Fruit fly (Drosophila melanogaster) whole organism, embryonic: ENCODE results near the gene ppk11.

Experiments
- Abd-B ChIP-seq: fragments of 200-800 bp; sonication (Bioruptor generic); optimal IDR thresholded peaks from 2 replicates; lab custom pipeline; 2018; ENCODE audit warnings: missing biosample characterization, mild to moderate bottlenecking, missing genetic modification characterization, moderate library complexity
- Aef1 ChIP-seq: fragments of 200-800 bp; sonication (Bioruptor generic); IDR thresholded peaks from 3 replicates; pipeline ENCODE4 v1.3.6; 2022; ENCODE audit warnings: missing biosample characterization, missing genetic modification characterization
- Antp ChIP-seq: fragments of 200-800 bp; sonication (Bioruptor generic); optimal IDR thresholded peaks from 3 replicates; lab custom pipeline; 2016; ENCODE audit warnings: missing biosample characterization, missing genetic modification characterization
- Bgb ChIP-seq: fragments of 200-800 bp; sonication (Bioruptor generic); IDR thresholded peaks from 2 replicates; pipeline ENCODE4 v1.3.6; 2022; ENCODE audit warnings: missing biosample characterization, missing genetic modification characterization; ENCODE audit not compliant: partially characterized antibody
- CG12236 ChIP-seq: fragments of 200-800 bp; sonication (Bioruptor generic); optimal IDR thresholded peaks from 2 replicates; lab custom pipeline; 2016; ENCODE audit warnings: missing biosample characterization, missing genetic modification characterization
- CG14014 ChIP-seq: fragments of 200-800 bp; sonication (Bioruptor generic); IDR thresholded peaks from 2 replicates; pipeline ENCODE4 v1.3.6; 2022; ENCODE audit warnings: missing biosample characterization, missing genetic modification characterization
- CG15514 ChIP-seq: fragments of 200-800 bp; sonication (Bioruptor generic); optimal IDR thresholded peaks from 3 replicates; lab custom pipeline; 2017; ENCODE audit warnings: missing biosample characterization, missing genetic modification characterization, mild to moderate bottlenecking, moderate library complexity, missing genetic modification reagents
- CG16863 ChIP-seq: fragments of 200-800 bp; sonication (Bioruptor generic); optimal IDR thresholded peaks from 3 replicates; lab custom pipeline; 2016; ENCODE audit warnings: missing biosample characterization, missing genetic modification characterization
- CG17829 ChIP-seq: fragments of 200-800 bp; optimal IDR thresholded peaks from 2 replicates; lab custom pipeline; 2019; ENCODE audit warnings: missing biosample characterization, mild to moderate bottlenecking, missing genetic modification characterization, moderate library complexity
- CG18599 ChIP-seq: fragments of 200-800 bp; sonication (Bioruptor generic); optimal IDR thresholded peaks from 3 replicates; lab custom pipeline; 2017; ENCODE audit warnings: missing biosample characterization, missing genetic modification characterization, mild to moderate bottlenecking, moderate library complexity, missing genetic modification reagents
- CG2678 ChIP-seq: fragments of 200-800 bp; sonication (Bioruptor generic); optimal IDR thresholded peaks from 3 replicates; lab custom pipeline; 2019; ENCODE audit warnings: missing biosample characterization, mild to moderate bottlenecking, missing genetic modification characterization, moderate library complexity
- CG30020 ChIP-seq: fragments of 200-800 bp; optimal IDR thresholded peaks from 2 replicates; lab custom pipeline; 2019; ENCODE audit warnings: missing biosample characterization, mild to moderate bottlenecking, missing genetic modification characterization, moderate library complexity
- CG30403 ChIP-seq: fragments of 200-800 bp; sonication (Bioruptor generic); optimal IDR thresholded peaks from 3 replicates; lab custom pipeline; 2016; ENCODE audit warnings: missing biosample characterization, missing genetic modification characterization
- CG3726 ChIP-seq: fragments of 200-800 bp; sonication (Bioruptor generic); IDR thresholded peaks from 3 replicates; pipeline ENCODE4, ENCODE4 v1.3.6; 2022; ENCODE audit warnings: missing biosample characterization, missing genetic modification characterization
- CG43689 ChIP-seq: fragments of 200-800 bp; sonication (Bioruptor generic); IDR thresholded peaks from 2 replicates; pipeline ENCODE4 v1.3.6; 2022; ENCODE audit warnings: missing biosample characterization, missing genetic modification characterization
- CG6683 ChIP-seq: fragments of 200-800 bp; sonication (Bioruptor generic); optimal IDR thresholded peaks from 2 replicates; lab custom pipeline; 2017; ENCODE audit warnings: missing biosample characterization, mild to moderate bottlenecking, missing genetic modification characterization, missing genetic modification reagents
- CG8388 ChIP-seq: fragments of 200-800 bp; sonication (Bioruptor generic); optimal IDR thresholded peaks from 2 replicates; lab custom pipeline; 2019; ENCODE audit warnings: missing biosample characterization, mild to moderate bottlenecking, missing genetic modification characterization, moderate library complexity
- CG9932 ChIP-seq: fragments of 200-800 bp; sonication (Bioruptor generic); IDR thresholded peaks from 2 replicates; pipeline ENCODE4 v1.3.6; 2022; ENCODE audit warnings: missing biosample characterization, missing genetic modification characterization
- Camta ChIP-seq: fragments of 200-800 bp; sonication (Bioruptor generic); optimal IDR thresholded peaks from 2 replicates; lab custom pipeline; 2016; ENCODE audit warnings: missing biosample characterization, missing genetic modification characterization
- Dll ChIP-seq: fragments of 200-800 bp; sonication (Bioruptor generic); IDR thresholded peaks from 4 replicates; pipeline ENCODE4 v1.3.6; 2022; ENCODE audit warnings: missing biosample characterization, missing genetic modification characterization; ENCODE audit not compliant: partially characterized antibody
- Lim3 ChIP-seq: fragments of 200-800 bp; sonication (Bioruptor generic); IDR thresholded peaks from 2 replicates; pipeline ENCODE4 v1.3.6; 2022; ENCODE audit warnings: missing biosample characterization, missing genetic modification characterization
- MBD-R2 ChIP-seq: fragments of 200-800 bp; sonication (Bioruptor generic); IDR thresholded peaks from 2 replicates; pipeline ENCODE4 v1.3.6; 2022; ENCODE audit warnings: missing biosample characterization, missing genetic modification characterization
- NC2α ChIP-seq: fragments of 200-800 bp; sonication (Bioruptor generic); optimal IDR thresholded peaks from 2 replicates; lab custom pipeline; 2016; ENCODE audit warnings: missing biosample characterization, missing genetic modification characterization
- NfI ChIP-seq: fragments of 200-800 bp; sonication (Bioruptor generic); optimal IDR thresholded peaks from 3 replicates; lab custom pipeline; 2018; ENCODE audit warnings: missing biosample characterization, mild to moderate bottlenecking, missing genetic modification characterization, moderate library complexity
- Oli ChIP-seq: fragments of 200-800 bp; sonication (Bioruptor generic); optimal IDR thresholded peaks from 2 replicates; lab custom pipeline; 2018; ENCODE audit warnings: missing biosample characterization, mild to moderate bottlenecking, missing genetic modification characterization, moderate library complexity
- Ptx1 ChIP-seq: fragments of 200-800 bp; sonication (Bioruptor generic); IDR thresholded peaks from 2 replicates; pipeline ENCODE4 v1.3.6; 2022; ENCODE audit warnings: missing biosample characterization, missing genetic modification characterization
- Tbp ChIP-seq: fragments of >200 bp; optimal IDR thresholded peaks from 2 replicates; lab custom pipeline; 2018; ENCODE audit warnings: missing biosample characterization, missing genetic modification characterization
- Xbp1 ChIP-seq: fragments of 200-800 bp; sonication (Bioruptor generic); optimal IDR thresholded peaks from 3 replicates; lab custom pipeline; 2016; ENCODE audit warnings: missing biosample characterization, mild to moderate bottlenecking, missing genetic modification characterization
- br ChIP-seq: fragments of >200 bp; optimal IDR thresholded peaks from 2 replicates; lab custom pipeline; 2017
- cato ChIP-seq: fragments of 200-800 bp; sonication (Bioruptor generic); optimal IDR thresholded peaks from 2 replicates; lab custom pipeline; 2016; ENCODE audit warnings: missing biosample characterization, missing genetic modification characterization, borderline replicate concordance
- da ChIP-seq: fragments of 200-800 bp; sonication (Bioruptor generic); optimal IDR thresholded peaks from 2 replicates; lab custom pipeline; 2016; ENCODE audit warnings: missing biosample characterization, missing genetic modification characterization
- dimm ChIP-seq: fragments of 200-800 bp; sonication (Bioruptor generic); IDR thresholded peaks from 2 replicates; pipeline ENCODE4 v1.3.6; 2022; ENCODE audit warnings: missing biosample characterization, missing genetic modification characterization
- dpn ChIP-seq, 2 experiments: fragments of 200-800 bp; sonication (Bioruptor generic); optimal IDR thresholded peaks; 3 replicates each; lab custom pipeline; 2016; ENCODE audit warnings: missing biosample characterization in 2 of 2, missing genetic modification characterization in 2 of 2
- emc ChIP-seq: fragments of 200-800 bp; sonication (Bioruptor generic); optimal IDR thresholded peaks from 2 replicates; lab custom pipeline; 2016; ENCODE audit warnings: missing biosample characterization, missing genetic modification characterization
- exex ChIP-seq: fragments of 200-800 bp; sonication (Bioruptor generic); optimal IDR thresholded peaks from 4 replicates; lab custom pipeline; 2018; ENCODE audit warnings: missing biosample characterization, mild to moderate bottlenecking, missing genetic modification characterization, moderate library complexity
- gcm2 ChIP-seq: fragments of 200-800 bp; sonication (Bioruptor generic); optimal IDR thresholded peaks from 2 replicates; lab custom pipeline; 2016; ENCODE audit warnings: missing biosample characterization, missing genetic modification characterization
- gfzf ChIP-seq: fragments of 200-800 bp; sonication (Bioruptor generic); optimal IDR thresholded peaks from 2 replicates; lab custom pipeline; 2016; ENCODE audit warnings: missing biosample characterization, mild to moderate bottlenecking, missing genetic modification characterization, moderate library complexity
- gsb-n ChIP-seq: fragments of 200-800 bp; sonication (Bioruptor generic); optimal IDR thresholded peaks from 3 replicates; lab custom pipeline; 2018; ENCODE audit warnings: missing biosample characterization, mild to moderate bottlenecking, missing genetic modification characterization
- h ChIP-seq: fragments of >200 bp; optimal IDR thresholded peaks from 2 replicates; lab custom pipeline; 2017
- kah ChIP-seq: fragments of 200-800 bp; sonication (Bioruptor generic); optimal IDR thresholded peaks from 2 replicates; lab custom pipeline; 2018; ENCODE audit warnings: missing biosample characterization, mild to moderate bottlenecking, missing genetic modification characterization
- kay ChIP-seq: fragments of 200-800 bp; sonication (Bioruptor generic); optimal IDR thresholded peaks from 2 replicates; lab custom pipeline; 2016; ENCODE audit warnings: missing biosample characterization, missing genetic modification characterization
- lilli ChIP-seq: fragments of 200-800 bp; sonication (Bioruptor generic); optimal IDR thresholded peaks from 3 replicates; lab custom pipeline; 2016; ENCODE audit warnings: missing biosample characterization, missing genetic modification characterization
- mld ChIP-seq: fragments of 200-800 bp; sonication (Bioruptor generic); IDR thresholded peaks from 3 replicates; pipeline ENCODE4 v1.3.6; 2022; ENCODE audit warnings: missing biosample characterization, missing genetic modification characterization; ENCODE audit not compliant: partially characterized antibody
- org-1 ChIP-seq: fragments of 200-800 bp; sonication (Bioruptor generic); optimal IDR thresholded peaks from 2 replicates; lab custom pipeline; 2017; ENCODE audit warnings: missing biosample characterization, missing genetic modification characterization
- peb ChIP-seq: fragments of 200-800 bp; sonication (Bioruptor generic); IDR thresholded peaks from 2 replicates; pipeline ENCODE4 v1.3.6; 2022; ENCODE audit warnings: missing biosample characterization, missing genetic modification characterization
- pfk ChIP-seq: fragments of 200-800 bp; sonication (Bioruptor generic); optimal IDR thresholded peaks from 2 replicates; lab custom pipeline; 2018; ENCODE audit warnings: missing biosample characterization, mild to moderate bottlenecking, missing genetic modification characterization, moderate library complexity
- repo ChIP-seq: fragments of 200-800 bp; sonication (Bioruptor generic); optimal IDR thresholded peaks from 2 replicates; lab custom pipeline; 2016; ENCODE audit warnings: missing biosample characterization, missing genetic modification characterization
- rib ChIP-seq: fragments of 200-800 bp; sonication (Bioruptor generic); IDR thresholded peaks from 2 replicates; pipeline ENCODE4 v1.3.6; 2022; ENCODE audit warnings: missing biosample characterization, missing genetic modification characterization
- row ChIP-seq: fragments of 200-800 bp; sonication (Bioruptor generic); IDR thresholded peaks from 3 replicates; pipeline ENCODE4 v1.3.6; 2022; ENCODE audit warnings: missing biosample characterization, missing genetic modification characterization
- schlank ChIP-seq: fragments of 200-800 bp; sonication (Bioruptor generic); optimal IDR thresholded peaks from 2 replicates; lab custom pipeline; 2018; ENCODE audit warnings: missing biosample characterization, mild to moderate bottlenecking, missing genetic modification characterization
- shn ChIP-seq: fragments of 200-800 bp; sonication (Bioruptor generic); optimal IDR thresholded peaks from 3 replicates; lab custom pipeline; 2016; ENCODE audit warnings: missing biosample characterization, missing genetic modification characterization
- unpg ChIP-seq: fragments of 200-800 bp; sonication (Bioruptor generic); optimal IDR thresholded peaks from 3 replicates; lab custom pipeline; 2018; ENCODE audit warnings: missing biosample characterization, mild to moderate bottlenecking, missing genetic modification characterization, moderate library complexity

ppk11 gene

DNA sequence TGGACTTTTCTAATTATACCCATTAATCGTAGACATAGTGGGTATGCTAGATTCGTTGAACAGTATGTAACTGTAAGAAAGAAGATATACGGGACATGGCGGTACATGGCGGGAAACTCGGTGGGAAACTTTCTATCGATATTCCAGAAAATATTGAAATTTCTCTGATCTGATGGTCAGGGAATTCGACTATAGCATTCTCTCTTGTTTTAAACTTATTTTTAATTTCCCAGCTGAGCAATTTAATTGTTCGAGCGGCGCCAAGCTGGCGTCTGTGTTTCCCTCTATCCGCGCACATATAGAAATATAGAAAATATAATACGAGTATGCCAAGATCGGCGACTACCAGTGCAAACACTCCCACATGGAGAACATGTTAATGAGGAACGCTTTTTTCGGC, 4.3 kb upstream of the ppk11 start (continued):
- TF ChIP-seq CG30020 (tag; lab: Kevin White, UChicago) (no peak), Oli (peak; percentile 1), schlank (tag; lab: Kevin White, UChicago) (no peak), Lim3 (GFP tag; lab: Robert Waterston, UW) (no peak), mld (GFP tag; lab: Robert Waterston, UW) (no peak), Aef1 (GFP tag; lab: Robert Waterston, UW) (no peak), lilli (GFP tag; lab: Kevin White, UChicago) (peak; percentile 32), Camta (GFP tag; lab: Kevin White, UChicago) (no peak), gcm2 (GFP tag; lab: Kevin White, UChicago) (no peak), NfI (GFP tag; lab: Kevin White, UChicago) (no peak), cato (GFP tag; lab: Kevin White, UChicago) (no peak), CG15514 (GFP tag; lab: Kevin White, UChicago) (no peak), shn (GFP tag; lab: Kevin White, UChicago) (peak; percentile 29), CG6683 (GFP tag; lab: Kevin White, UChicago) (no peak), CG2678 (tag; lab: Kevin White, UChicago) (peak; percentile 52), CG43689 (GFP tag; lab: Robert Waterston, UW) (no peak), Tbp (GFP tag; lab: Kevin White, UChicago) (no peak), NC2α (GFP tag; lab: Kevin White, UChicago) (no peak), repo (GFP tag; lab: Kevin White, UChicago) (no peak), CG18599 (peak; percentile 55), dimm (no peak), Xbp1 (peak; percentile 29), Antp (GFP tag; lab: Kevin White, UChicago) (no peak), CG9932 (peak; percentile 55; the same call in 1 of the 2 replicates), row (GFP tag; lab: Robert Waterston, UW) (peak; percentile 48; the same call in 2 of the 3 replicates), exex (tag; lab: Kevin White, UChicago) (no peak), Bgb (no peak), h (lab: Kevin White, UChicago) (no peak), CG12236 (GFP tag; lab: Kevin White, UChicago) (no peak), gsb-n (no peak), CG8388 (peak; percentile 5), MBD-R2 (GFP tag; lab: Robert Waterston, UW) (no peak), CG17829 (no peak), rib (GFP tag; lab: Robert Waterston, UW) (no peak), pfk (GFP tag; lab: Kevin White, UChicago) (no peak), CG30403 (peak; percentile 41), dpn (GFP tag; optimal IDR thresholded peaks at IDR 0.05; lab: Kevin White, UChicago) (peak in 1 of 2 experiments; percentile 28), CG14014 (no peak), da (GFP tag; lab: Kevin White, UChicago) (no peak), kah (no peak), org-1 (GFP tag; lab: Kevin White, UChicago) (no peak), CG3726 (GFP tag; lab: Robert Waterston, UW) (no peak), kay (GFP tag; lab: Kevin White, UChicago) (no peak), Abd-B (GFP tag; lab: Kevin White, UChicago) (no peak), CG16863 (GFP tag; lab: Kevin White, UChicago) (peak; percentile 28), gfzf (no peak), peb (no peak), emc (GFP tag; lab: Kevin White, UChicago) (no peak), br (lab: Kevin White, UChicago) (no peak), Ptx1 (GFP tag; lab: Robert Waterston, UW) (0 out of 2 replicates have a peak, but pooled peaks have one; percentile 20), unpg (GFP tag; lab: Kevin White, UChicago) (peak; percentile 26), Dll (GFP tag; lab: Robert Waterston, UW) (no peak)
